Worm (Caenorhabditis elegans): ENCODE measurements around the gene C28G1.10.

Gene C28G1.10

ce11 chrX:8835887-8836348, 11.0 kb upstream of the C28G1.10 start, which contains the start of gene C28G1.2 (continued):
- TF ChIP-seq fkh-10 (GFP tag; optimal IDR thresholded peaks at IDR 0.05) (peak; percentile 92), nhr-76 (tag; optimal IDR thresholded peaks at IDR 0.05) (peak; percentile 87), lin-15B (tag; optimal IDR thresholded peaks at IDR 0.05) (peak; percentile 50), pax-3 (tag; optimal IDR thresholded peaks at IDR 0.05) (peak; percentile 78)

- TF ChIP-seq rnt-1 (tag; optimal IDR thresholded peaks at IDR 0.05) (no peak), ces-1 (GFP tag; optimal IDR thresholded peaks at IDR 0.05) (no peak), mep-1 (tag; optimal IDR thresholded peaks at IDR 0.05) (no peak), nhr-47 (tag; optimal IDR thresholded peaks at IDR 0.05) (no peak), xbp-1 (tag; optimal IDR thresholded peaks at IDR 0.05) (no peak), unc-62 (GFP tag; optimal IDR thresholded peaks at IDR 0.05) (no peak), nhr-11 (tag; optimal IDR thresholded peaks at IDR 0.05) (no peak), unc-86 (tag; optimal IDR thresholded peaks at IDR 0.05) (no peak), nhr-76 (tag; optimal IDR thresholded peaks at IDR 0.05) (no peak), isw-1 (GFP tag; IDR thresholded peaks at IDR 0.05) (no peak), nhr-19 (GFP tag; conservative IDR thresholded peaks at IDR 0.05) (no peak)
These were observed 8.7 kb upstream of the C28G1.10 start for ce11 chrX:8838176-8838575.

ce11 chrX:8843988-8844387, 2.9 kb upstream of the C28G1.10 start, which contains the start of gene ubc-23:
Gene ubc-23, plus strand, starts transcription at chrX:8844288.
- TF ChIP-seq fkh-4 (tag; optimal IDR thresholded peaks at IDR 0.05; ENCODE audit: borderline replicate concordance): no peak
- TF ChIP-seq mef-2 (tag; optimal IDR thresholded peaks at IDR 0.05): no peak
- TF ChIP-seq ceh-90 (tag; optimal IDR thresholded peaks at IDR 0.05): no peak
- no peak for TF ChIP-seq ceh-82 (tag; optimal IDR thresholded peaks at IDR 0.05)
- no peak for TF ChIP-seq unc-62 (GFP tag; optimal IDR thresholded peaks at IDR 0.05)
- TF ChIP-seq egl-13 (tag; optimal IDR thresholded peaks at IDR 0.05): no peak
- TF ChIP-seq grh-1 (GFP tag; IDR thresholded peaks at IDR 0.05): no peak

- no peak for TF ChIP-seq grh-1 (GFP tag; IDR thresholded peaks at IDR 0.05)
- no peak for TF ChIP-seq snu-23 (GFP tag; optimal IDR thresholded peaks at IDR 0.05)
- TF ChIP-seq C04F5.9 (tag; optimal IDR thresholded peaks at IDR 0.05): no peak
- no peak for TF ChIP-seq nhr-85 (tag)
- no peak for TF ChIP-seq nhr-11 (tag; optimal IDR thresholded peaks at IDR 0.05)
- TF ChIP-seq nhr-12 (tag; optimal IDR thresholded peaks at IDR 0.05): no peak
- TF ChIP-seq mef-2 (tag; optimal IDR thresholded peaks at IDR 0.05): no peak
- TF ChIP-seq hlh-4 (tag; optimal IDR thresholded peaks at IDR 0.05): no peak
- TF ChIP-seq Y116A8C.19 (tag; optimal IDR thresholded peaks at IDR 0.05; ENCODE audit: borderline replicate concordance): no peak
- no peak for TF ChIP-seq nhr-84 (tag; optimal IDR thresholded peaks at IDR 0.05)
- TF ChIP-seq blmp-1 (tag; optimal IDR thresholded peaks at IDR 0.05): no peak
- no peak for TF ChIP-seq lin-13 (GFP tag; optimal IDR thresholded peaks at IDR 0.05)
- no peak for TF ChIP-seq ceh-88 (GFP tag; IDR thresholded peaks at IDR 0.05)
- TF ChIP-seq mab-9 (GFP tag; IDR thresholded peaks at IDR 0.05): no peak
- TF ChIP-seq zip-4 (GFP tag; optimal IDR thresholded peaks at IDR 0.05): no peak
- no peak for TF ChIP-seq C16A3.4 (tag; optimal IDR thresholded peaks at IDR 0.05)
- TF ChIP-seq lin-15B (tag; optimal IDR thresholded peaks at IDR 0.05): no peak
- no peak for TF ChIP-seq ces-1 (GFP tag; optimal IDR thresholded peaks at IDR 0.05)
- no peak for TF ChIP-seq dpl-1 (GFP tag; optimal IDR thresholded peaks at IDR 0.05)
These were observed 6.6 kb downstream of the C28G1.10 start, which contains the start of gene sprp-4 for ce11 chrX:8853524-8853923. Gene sprp-4, minus strand, starts transcription at chrX:8853624.

ce11 chrX:8854409-8854808, 7.5 kb downstream of the C28G1.10 start:
- TF ChIP-seq dsc-1 (tag; optimal IDR thresholded peaks at IDR 0.05) (no peak), ceh-8 (GFP tag; optimal IDR thresholded peaks at IDR 0.05) (no peak), nhr-237 (tag; optimal IDR thresholded peaks at IDR 0.05) (no peak), elt-3 (tag; optimal IDR thresholded peaks at IDR 0.05) (no peak), fkh-8 (tag; optimal IDR thresholded peaks at IDR 0.05) (no peak), dpl-1 (GFP tag; optimal IDR thresholded peaks at IDR 0.05) (no peak), nhr-76 (tag; optimal IDR thresholded peaks at IDR 0.05) (no peak), unc-62 (GFP tag; optimal IDR thresholded peaks at IDR 0.05) (no peak)
